Worm (Caenorhabditis elegans) whole organism, young adult: ENCODE data around the gene ZC513.14.

ENCODE experiments used
- B0019.2 ChIP-seq: fragments of 200-800 bp; sonication (Bioruptor generic); conservative IDR thresholded peaks from 2 replicates; pipeline ENCODE4 v1.3.6; 2022; ENCODE audit warnings: missing genetic modification reagents, missing genetic modification characterization, missing compliant biosample characterization
- B0035.1 ChIP-seq: sonication (generic microtip); optimal IDR thresholded peaks from 2 replicates; lab custom pipeline; 2016; ENCODE audit warnings: missing genetic modification characterization, mild to moderate bottlenecking, missing compliant biosample characterization, missing genotype, missing genetic modification reagents
- B0261.1 ChIP-seq: sonication (generic microtip); optimal IDR thresholded peaks from 2 replicates; lab custom pipeline; 2016; ENCODE audit warnings: mild to moderate bottlenecking, missing genetic modification characterization, moderate library complexity, missing compliant biosample characterization
- B0336.3 ChIP-seq: fragments of 200-800 bp; sonication (Bioruptor generic); IDR thresholded peaks from 2 replicates; pipeline ENCODE4 v1.3.6; 2022; ENCODE audit warnings: missing genetic modification characterization, missing compliant biosample characterization
- C06A6.2 ChIP-seq: fragments of 200-800 bp; sonication (Bioruptor generic); conservative IDR thresholded peaks from 2 replicates; pipeline ENCODE4 v1.3.6; 2022; ENCODE audit warnings: missing genetic modification characterization, missing compliant biosample characterization
- F57C9.4 ChIP-seq: sonication (generic microtip); optimal IDR thresholded peaks from 2 replicates; lab custom pipeline; 2017; ENCODE audit warnings: mild to moderate bottlenecking, missing genetic modification characterization, missing compliant biosample characterization
- K12H6.12 ChIP-seq: fragments of 200-800 bp; sonication (Bioruptor generic); optimal IDR thresholded peaks from 2 replicates; lab custom pipeline; 2018; ENCODE audit warnings: mild to moderate bottlenecking, missing genetic modification characterization, missing compliant biosample characterization
- Y56A3A.18 ChIP-seq: fragments of 200-800 bp; sonication (Bioruptor generic); IDR thresholded peaks from 2 replicates; pipeline ENCODE4 v1.3.6; 2022; ENCODE audit warnings: missing genetic modification reagents, missing genetic modification characterization, missing compliant biosample characterization
- ZK185.1 ChIP-seq: sonication (generic microtip); optimal IDR thresholded peaks from 2 replicates; lab custom pipeline; 2016; ENCODE audit warnings: mild to moderate bottlenecking, missing genetic modification characterization, missing compliant biosample characterization; ENCODE audit not compliant: poor library complexity, severe bottlenecking
- akir-1 ChIP-seq: fragments of 200-800 bp; sonication (Bioruptor generic); optimal IDR thresholded peaks from 2 replicates; lab custom pipeline; 2018; ENCODE audit warnings: mild to moderate bottlenecking, missing genetic modification characterization, moderate library complexity, missing compliant biosample characterization
- aptf-2 ChIP-seq: fragments of 200-800 bp; sonication (Bioruptor generic); conservative IDR thresholded peaks from 2 replicates; pipeline ENCODE4 v1.3.6; 2022; ENCODE audit warnings: missing genetic modification reagents, missing genetic modification characterization, missing compliant biosample characterization
- aptf-3 ChIP-seq: fragments of 200-800 bp; sonication (Bioruptor generic); IDR thresholded peaks from 2 replicates; pipeline ENCODE4 v1.3.6; 2022; ENCODE audit warnings: missing genetic modification characterization, missing compliant biosample characterization
- attf-3 ChIP-seq: fragments of 200-800 bp; sonication (Bioruptor generic); conservative IDR thresholded peaks from 2 replicates; pipeline ENCODE4 v1.3.6; 2022; ENCODE audit warnings: missing genetic modification reagents, missing genetic modification characterization, missing compliant biosample characterization
- bed-2 ChIP-seq: fragments of 200-800 bp; sonication (Bioruptor generic); IDR thresholded peaks from 2 replicates; pipeline ENCODE4 v1.3.6; 2022; ENCODE audit warnings: missing genetic modification reagents, missing genetic modification characterization, missing compliant biosample characterization
- cebp-2 ChIP-seq: fragments of 200-800 bp; sonication (Bioruptor generic); IDR thresholded peaks from 2 replicates; pipeline ENCODE4 v1.3.6; 2022; ENCODE audit warnings: missing genetic modification characterization, missing compliant biosample characterization
- ceh-79 ChIP-seq: sonication (generic microtip); optimal IDR thresholded peaks from 2 replicates; lab custom pipeline; 2017; ENCODE audit warnings: mild to moderate bottlenecking, missing genetic modification characterization, missing compliant biosample characterization
- dox-1 ChIP-seq: fragments of 200-800 bp; sonication (Bioruptor generic); IDR thresholded peaks from 2 replicates; pipeline ENCODE4 v1.3.6; 2022; ENCODE audit warnings: missing genetic modification reagents, missing genetic modification characterization, missing compliant biosample characterization
- dpff-1 ChIP-seq: sonication (generic microtip); optimal IDR thresholded peaks from 2 replicates; lab custom pipeline; 2017; ENCODE audit warnings: mild to moderate bottlenecking, missing genetic modification characterization, missing compliant biosample characterization
- dpl-1 ChIP-seq: fragments of 150-350 bp; optimal IDR thresholded peaks from 2 replicates; lab custom pipeline; 2014; ENCODE audit warnings: missing biosample characterization, missing genetic modification reagents, missing genetic modification characterization
- egl-44 ChIP-seq: fragments of 200-800 bp; sonication (Bioruptor generic); IDR thresholded peaks from 2 replicates; pipeline ENCODE4 v1.3.6; 2022; ENCODE audit warnings: missing genetic modification reagents, missing genetic modification characterization, missing compliant biosample characterization
- egrh-3 ChIP-seq: fragments of 200-800 bp; sonication (Bioruptor generic); IDR thresholded peaks from 2 replicates; pipeline ENCODE4 v1.3.6; 2022; ENCODE audit warnings: missing genetic modification reagents, missing genetic modification characterization, missing compliant biosample characterization
- ekl-4 ChIP-seq: fragments of 200-800 bp; sonication (Bioruptor generic); IDR thresholded peaks from 2 replicates; pipeline ENCODE4 v1.3.6; 2022; ENCODE audit warnings: missing genetic modification reagents, missing genetic modification characterization, missing compliant biosample characterization
- ets-4 ChIP-seq: fragments of 200-800 bp; sonication (Bioruptor generic); optimal IDR thresholded peaks from 2 replicates; lab custom pipeline; 2018; ENCODE audit warnings: mild to moderate bottlenecking, missing genetic modification characterization, missing compliant biosample characterization
- hmg-1.2 ChIP-seq: fragments of 200-800 bp; sonication (Bioruptor generic); IDR thresholded peaks from 2 replicates; pipeline ENCODE4 v1.3.6; 2022; ENCODE audit warnings: missing genetic modification reagents, missing genetic modification characterization, missing compliant biosample characterization
- hmg-20 ChIP-seq: fragments of 200-800 bp; sonication (Bioruptor generic); IDR thresholded peaks from 2 replicates; pipeline ENCODE4 v1.3.6; 2022; ENCODE audit warnings: missing genetic modification reagents, missing genetic modification characterization, missing compliant biosample characterization
- hsf-1 ChIP-seq: fragments of 200-800 bp; sonication (Bioruptor generic); IDR thresholded peaks from 2 replicates; pipeline ENCODE4 v1.3.6; 2022; ENCODE audit warnings: missing genetic modification reagents, missing genetic modification characterization, missing compliant biosample characterization
- let-526 ChIP-seq: fragments of 200-800 bp; sonication (Bioruptor generic); IDR thresholded peaks from 2 replicates; pipeline ENCODE4 v1.3.6; 2022; ENCODE audit warnings: missing genetic modification reagents, missing genetic modification characterization, missing compliant biosample characterization
- let-607 ChIP-seq, 2 experiments: fragments of 200-800 bp in 1 of 2; sonication (Bioruptor generic) in 1 of 2; sonication (generic microtip) in 1 of 2; optimal IDR thresholded peaks; 2 replicates each; lab custom pipeline; 2016 to 2018; ENCODE audit warnings: mild to moderate bottlenecking in 2 of 2, missing compliant biosample characterization in 2 of 2, missing genetic modification characterization in 2 of 2, moderate library complexity in 2 of 2, missing genotype in 1 of 2
- lin-26 ChIP-seq: fragments of 200-800 bp; sonication (Bioruptor generic); IDR thresholded peaks from 2 replicates; pipeline ENCODE4 v1.3.6; 2022; ENCODE audit warnings: missing genetic modification reagents, missing genetic modification characterization, missing compliant biosample characterization
- lin-35 ChIP-seq, 3 experiments: fragments of 150-350 bp in 2 of 3; sonication (generic microtip) in 1 of 3; optimal IDR thresholded peaks; 2 replicates each; lab custom pipeline; 2014 to 2018; ENCODE audit warnings: missing biosample characterization in 3 of 3, missing genetic modification characterization in 3 of 3, missing genetic modification reagents in 3 of 3
- lir-1 ChIP-seq: fragments of 200-800 bp; sonication (Bioruptor generic); conservative IDR thresholded peaks from 2 replicates; pipeline ENCODE4 v1.3.6; 2022; ENCODE audit warnings: missing genetic modification reagents, missing genetic modification characterization, missing compliant biosample characterization
- lsl-1 ChIP-seq: fragments of 200-800 bp; sonication (Bioruptor generic); optimal IDR thresholded peaks from 2 replicates; lab custom pipeline; 2018; ENCODE audit warnings: mild to moderate bottlenecking, missing genetic modification characterization, moderate library complexity, missing compliant biosample characterization
- lsy-27 ChIP-seq: sonication (generic microtip); optimal IDR thresholded peaks from 2 replicates; lab custom pipeline; 2017; ENCODE audit warnings: missing genetic modification characterization, mild to moderate bottlenecking, missing compliant biosample characterization, antibody characterized with exemption, missing genotype, borderline replicate concordance; ENCODE audit not compliant: insufficient read depth
- madf-10 ChIP-seq: sonication (generic microtip); optimal IDR thresholded peaks from 2 replicates; lab custom pipeline; 2016; ENCODE audit warnings: mild to moderate bottlenecking, missing genetic modification characterization, missing compliant biosample characterization
- madf-6 ChIP-seq: fragments of 200-800 bp; sonication (Bioruptor generic); IDR thresholded peaks from 2 replicates; pipeline ENCODE4 v1.3.6; 2022; ENCODE audit warnings: missing genetic modification reagents, missing genetic modification characterization, missing compliant biosample characterization
- mxl-1 ChIP-seq: sonication (generic microtip); optimal IDR thresholded peaks from 2 replicates; lab custom pipeline; 2016; ENCODE audit warnings: missing genetic modification characterization, missing compliant biosample characterization
- nhr-80 ChIP-seq: sonication (generic microtip); optimal IDR thresholded peaks from 2 replicates; lab custom pipeline; 2016; ENCODE audit warnings: missing genetic modification characterization, missing compliant biosample characterization
- rec-8 ChIP-seq, 2 experiments: sonication (generic microtip); optimal IDR thresholded peaks; 2 replicates each; lab custom pipeline; 2016; ENCODE audit warnings: mild to moderate bottlenecking in 2 of 2, missing genetic modification characterization in 2 of 2, missing genetic modification reagents in 2 of 2, missing genotype in 2 of 2, missing biosample characterization in 1 of 2, missing compliant biosample characterization in 1 of 2, moderate library complexity in 1 of 2
- rpc-1 ChIP-seq, 2 experiments: fragments of 150-350 bp in 1 of 2; sonication (generic microtip) in 1 of 2; optimal IDR thresholded peaks; 2 replicates each; lab custom pipeline; 2014 to 2018; ENCODE audit warnings: missing biosample characterization in 1 of 2, missing genetic modification characterization in 1 of 2, missing genetic modification reagents in 1 of 2, missing genotype in 1 of 2
- somi-1 ChIP-seq: fragments of 200-800 bp; sonication (Bioruptor generic); optimal IDR thresholded peaks from 2 replicates; lab custom pipeline; 2018; ENCODE audit warnings: mild to moderate bottlenecking, missing genetic modification characterization, missing compliant biosample characterization
- sptf-2 ChIP-seq: fragments of 200-800 bp; sonication (Bioruptor generic); optimal IDR thresholded peaks from 2 replicates; lab custom pipeline; 2018; ENCODE audit warnings: mild to moderate bottlenecking, missing genetic modification characterization, missing compliant biosample characterization
- tbp1 ChIP-seq: fragments of 200-800 bp; sonication (Bioruptor generic); optimal IDR thresholded peaks from 2 replicates; lab custom pipeline; 2018; ENCODE audit warnings: mild to moderate bottlenecking, missing genetic modification characterization, missing compliant biosample characterization
- tbx-9 ChIP-seq: sonication (generic microtip); optimal IDR thresholded peaks from 2 replicates; lab custom pipeline; 2016; ENCODE audit warnings: borderline replicate concordance, missing genetic modification characterization, inconsistent platforms, missing compliant biosample characterization
- zim-3 ChIP-seq: sonication (generic microtip); optimal IDR thresholded peaks from 2 replicates; lab custom pipeline; 2017; ENCODE audit warnings: mild to moderate bottlenecking, missing genetic modification characterization, moderate library complexity, missing compliant biosample characterization
- ztf-18 ChIP-seq: sonication (generic microtip); optimal IDR thresholded peaks from 2 replicates; lab custom pipeline; 2016; ENCODE audit warnings: missing genotype, mild to moderate bottlenecking, missing genetic modification characterization, missing compliant biosample characterization
- ztf-6 ChIP-seq: fragments of 200-800 bp; sonication (Bioruptor generic); IDR thresholded peaks from 2 replicates; pipeline ENCODE4 v1.3.6; 2022; ENCODE audit warnings: missing genetic modification reagents, missing genetic modification characterization, missing compliant biosample characterization

Gene ZC513.14

ce11 chrV:8031121-8031520 lies 4.7 kb downstream of the ZC513.14 start, which contains the start of gene vars-1 (continued):
- TF ChIP-seq madf-6 (GFP tag; lab: Robert Waterston, UW) (peak; percentile 58), lsl-1 (GFP tag; lab: Kevin White, UChicago) (peak; percentile 53), ZK185.1 (tag; lab: Kevin White, UChicago) (no peak), K12H6.12 (no peak), zim-3 (tag; lab: Kevin White, UChicago) (no peak), let-526 (GFP tag; lab: Robert Waterston, UW) (no peak), egrh-3 (GFP tag; lab: Robert Waterston, UW) (no peak), B0336.3 (GFP tag; lab: Robert Waterston, UW) (peak; percentile 55), attf-3 (no peak), tbp1 (peak; percentile 6), tbx-9 (no peak), lin-35 (GFP tag; optimal IDR thresholded peaks at IDR 0.05; lab: Kevin White, UChicago) (peak in 2 of 3 experiments; percentile 18 to 77), mxl-1 (tag; lab: Kevin White, UChicago) (no peak), aptf-2 (GFP tag; lab: Robert Waterston, UW) (no peak), hsf-1 (GFP tag; lab: Robert Waterston, UW) (peak; percentile 82), B0035.1 (tag; lab: Kevin White, UChicago) (no peak), B0019.2 (GFP tag; lab: Robert Waterston, UW) (no peak), egl-44 (GFP tag; lab: Robert Waterston, UW) (no peak), ekl-4 (GFP tag; lab: Robert Waterston, UW) (0 out of 2 replicates have a peak, but pooled peaks have one; percentile 47)
- TF ChIP-seq, all 124 proteins: peak for 24

DNA sequence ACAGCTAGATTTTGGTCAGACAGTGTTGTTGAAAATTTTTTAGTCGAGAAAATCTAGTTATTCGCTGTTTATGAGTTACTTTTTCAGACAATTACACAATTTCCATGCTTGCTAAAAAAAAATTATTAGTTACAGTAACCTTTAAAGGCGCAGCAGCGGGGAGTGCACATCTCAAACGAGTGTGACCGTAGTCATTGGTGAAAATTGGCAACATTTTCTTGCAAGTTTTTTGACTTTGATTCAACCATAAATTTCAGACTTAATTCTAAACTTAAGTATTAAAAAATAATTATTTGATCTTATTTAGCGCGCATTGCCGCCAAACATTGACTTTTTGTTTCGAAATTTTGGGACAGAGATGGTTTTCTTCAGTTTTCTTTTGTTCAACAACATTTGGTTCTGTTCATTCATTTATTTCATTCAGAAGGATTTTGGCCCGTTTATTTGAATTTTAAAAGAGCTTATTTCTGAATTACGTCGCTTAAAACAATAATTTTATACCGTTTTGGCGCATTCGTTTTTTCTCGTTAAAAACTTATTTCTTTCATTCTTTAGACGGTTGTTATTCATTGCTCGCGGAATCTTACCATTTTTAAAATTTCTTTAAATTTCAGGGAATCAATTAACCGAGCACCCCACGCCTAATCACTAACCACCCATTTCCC lies 6.9 kb downstream of the ZC513.14 start, which contains the start of gene oma-2:
oma-2 (plus strand) TSS at position 615 of the 665 bp plus-strand sequence.
- TF ChIP-seq ets-4, result no peak
- no peak for TF ChIP-seq B0261.1 (tag; lab: Kevin White, UChicago)
- no peak for TF ChIP-seq aptf-3
- TF ChIP-seq cebp-2 (GFP tag; lab: Robert Waterston, UW), result no peak
- TF ChIP-seq lsy-27, result no peak
- TF ChIP-seq tbp1, result peak; percentile 28
- TF ChIP-seq zim-3 (tag; lab: Kevin White, UChicago), result no peak
- TF ChIP-seq lin-26 (GFP tag; lab: Robert Waterston, UW), result no peak
- peak; percentile 45 for TF ChIP-seq hmg-1.2 (GFP tag; lab: Robert Waterston, UW)
- no peak for TF ChIP-seq F57C9.4 (tag; lab: Kevin White, UChicago)
- TF ChIP-seq sptf-2, result no peak
- TF ChIP-seq dpff-1 (tag; lab: Kevin White, UChicago), result no peak
- TF ChIP-seq lir-1 (GFP tag; lab: Robert Waterston, UW), result no peak
- TF ChIP-seq ztf-18 (tag; lab: Kevin White, UChicago), result peak; percentile 37
- TF ChIP-seq ztf-6, result no peak
- peak; percentile 56 for TF ChIP-seq dox-1 (GFP tag; lab: Robert Waterston, UW)
- TF ChIP-seq ceh-79 (tag; lab: Kevin White, UChicago), result no peak
- no peak for TF ChIP-seq rpc-1 (optimal IDR thresholded peaks at IDR 0.05; lab: Kevin White, UChicago)
- TF ChIP-seq rpc-1 (tag; optimal IDR thresholded peaks at IDR 0.05; lab: Kevin White, UChicago), result no peak
- TF ChIP-seq let-607 (tag; optimal IDR thresholded peaks at IDR 0.05; lab: Kevin White, UChicago), result no peak
- no peak for TF ChIP-seq tbx-9
- no peak for TF ChIP-seq C06A6.2
- no peak for TF ChIP-seq B0035.1 (tag; lab: Kevin White, UChicago)
- TF ChIP-seq Y56A3A.18 (GFP tag; lab: Robert Waterston, UW), result 0 out of 2 replicates have a peak, but pooled peaks have one; percentile 14
- TF ChIP-seq akir-1 (GFP tag; lab: Kevin White, UChicago), result no peak
- no peak for TF ChIP-seq rec-8 (tag; optimal IDR thresholded peaks at IDR 0.05; lab: Kevin White, UChicago)
- no peak for TF ChIP-seq bed-2 (GFP tag; lab: Robert Waterston, UW)
- TF ChIP-seq dpl-1, result peak; percentile 36
- TF ChIP-seq hmg-20 (GFP tag; lab: Robert Waterston, UW), result no peak
- no peak for TF ChIP-seq nhr-80
- no peak for TF ChIP-seq madf-10 (tag; lab: Kevin White, UChicago)
- TF ChIP-seq somi-1 (GFP tag; lab: Kevin White, UChicago), result no peak
